Worm (Caenorhabditis elegans) whole organism, late embryonic: ENCODE results near the gene F44E2.4.

Experiments used
- C38D4.7 ChIP-seq: fragments of 200-800 bp; sonication (Bioruptor generic); optimal IDR thresholded peaks from 2 replicates; lab custom pipeline; 2018; ENCODE audit warnings: mild to moderate bottlenecking, missing genetic modification characterization, moderate library complexity, missing compliant biosample characterization
- K02D7.2 ChIP-seq: sonication (generic microtip); optimal IDR thresholded peaks from 2 replicates; lab custom pipeline; 2017; ENCODE audit warnings: mild to moderate bottlenecking, missing genetic modification characterization, missing compliant biosample characterization
- K09A11.1 ChIP-seq: sonication (generic microtip); optimal IDR thresholded peaks from 2 replicates; lab custom pipeline; 2017; ENCODE audit warnings: antibody characterized with exemption, mild to moderate bottlenecking, missing genetic modification characterization, missing compliant biosample characterization; ENCODE audit not compliant: insufficient read depth
- T23F11.4 ChIP-seq: fragments of 200-800 bp; sonication (Bioruptor generic); optimal IDR thresholded peaks from 2 replicates; lab custom pipeline; 2018; ENCODE audit warnings: mild to moderate bottlenecking, missing genetic modification characterization, missing compliant biosample characterization
- Y22D7AL.16 ChIP-seq: sonication (generic microtip); optimal IDR thresholded peaks from 2 replicates; lab custom pipeline; 2016; ENCODE audit warnings: missing genetic modification characterization, missing compliant biosample characterization
- ahr-1 ChIP-seq: sonication (generic microtip); optimal IDR thresholded peaks from 2 replicates; lab custom pipeline; 2016; ENCODE audit warnings: missing genetic modification characterization, missing compliant biosample characterization
- ceh-19 ChIP-seq: fragments of 200-800 bp; sonication (Bioruptor generic); optimal IDR thresholded peaks from 2 replicates; lab custom pipeline; 2018; ENCODE audit warnings: mild to moderate bottlenecking, missing genetic modification characterization, missing compliant biosample characterization
- ceh-2 ChIP-seq: sonication (generic microtip); optimal IDR thresholded peaks from 2 replicates; lab custom pipeline; 2016; ENCODE audit warnings: missing genotype, missing genetic modification characterization, missing compliant biosample characterization
- ceh-22 ChIP-seq: sonication (generic microtip); optimal IDR thresholded peaks from 2 replicates; lab custom pipeline; 2017; ENCODE audit warnings: missing biosample characterization, missing genetic modification characterization
- ceh-24 ChIP-seq: sonication (generic microtip); optimal IDR thresholded peaks from 2 replicates; lab custom pipeline; 2016; ENCODE audit warnings: mild to moderate bottlenecking, missing genetic modification characterization, missing compliant biosample characterization
- ceh-31 ChIP-seq: sonication (generic microtip); optimal IDR thresholded peaks from 2 replicates; lab custom pipeline; 2016; ENCODE audit warnings: missing genetic modification characterization, missing compliant biosample characterization
- ceh-34 ChIP-seq: sonication (generic microtip); optimal IDR thresholded peaks from 2 replicates; lab custom pipeline; 2016; ENCODE audit warnings: mild to moderate bottlenecking, missing genetic modification characterization, missing compliant biosample characterization
- ceh-45 ChIP-seq: fragments of 200-800 bp; sonication (Bioruptor generic); IDR thresholded peaks from 2 replicates; pipeline ENCODE4 v1.3.6; 2022; ENCODE audit warnings: missing genetic modification reagents, missing genetic modification characterization, missing compliant biosample characterization
- ceh-48 ChIP-seq: sonication (generic microtip); optimal IDR thresholded peaks from 2 replicates; lab custom pipeline; 2016; ENCODE audit warnings: missing genetic modification characterization, inconsistent platforms, missing compliant biosample characterization
- ceh-9 ChIP-seq: sonication (generic microtip); optimal IDR thresholded peaks from 2 replicates; lab custom pipeline; 2016; ENCODE audit warnings: mild to moderate bottlenecking, missing genetic modification characterization, inconsistent platforms, missing compliant biosample characterization
- dmd-4 ChIP-seq: sonication (generic microtip); optimal IDR thresholded peaks from 2 replicates; lab custom pipeline; 2016; ENCODE audit warnings: borderline replicate concordance, missing genetic modification characterization, missing compliant biosample characterization
- dve-1 ChIP-seq: sonication (generic microtip); optimal IDR thresholded peaks from 2 replicates; lab custom pipeline; 2017; ENCODE audit warnings: antibody characterized with exemption, mild to moderate bottlenecking, missing genetic modification characterization, missing compliant biosample characterization
- fax-1 ChIP-seq: sonication (generic microtip); optimal IDR thresholded peaks from 2 replicates; lab custom pipeline; 2016; ENCODE audit warnings: missing genotype, missing genetic modification characterization, missing compliant biosample characterization
- fkh-10 ChIP-seq: fragments of 150-350 bp; optimal IDR thresholded peaks from 2 replicates; lab custom pipeline; 2014; ENCODE audit warnings: missing biosample characterization, missing genetic modification reagents, missing genetic modification characterization
- fkh-6 ChIP-seq: sonication (generic microtip); optimal IDR thresholded peaks from 2 replicates; lab custom pipeline; 2016; ENCODE audit warnings: missing genetic modification characterization, missing compliant biosample characterization
- gmeb-2 ChIP-seq: sonication (generic microtip); optimal IDR thresholded peaks from 2 replicates; lab custom pipeline; 2016; ENCODE audit warnings: missing genetic modification characterization, inconsistent platforms, missing compliant biosample characterization
- hlh-30 ChIP-seq: sonication (generic microtip); optimal IDR thresholded peaks from 2 replicates; lab custom pipeline; 2017; ENCODE audit warnings: antibody characterized with exemption, missing genetic modification characterization, missing compliant biosample characterization; ENCODE audit not compliant: insufficient read depth
- hlh-6 ChIP-seq: sonication (generic microtip); optimal IDR thresholded peaks from 2 replicates; lab custom pipeline; 2016; ENCODE audit warnings: missing genotype, missing genetic modification characterization, missing compliant biosample characterization
- lim-6 ChIP-seq: sonication (generic microtip); optimal IDR thresholded peaks from 2 replicates; lab custom pipeline; 2016; ENCODE audit warnings: missing genetic modification characterization, missing compliant biosample characterization
- lin-11 ChIP-seq: fragments of 200-800 bp; sonication (Bioruptor generic); optimal IDR thresholded peaks from 2 replicates; lab custom pipeline; 2018; ENCODE audit warnings: mild to moderate bottlenecking, missing genetic modification characterization, missing compliant biosample characterization
- madf-2 ChIP-seq: sonication (generic microtip); optimal IDR thresholded peaks from 2 replicates; lab custom pipeline; 2017; ENCODE audit warnings: missing genetic modification characterization, missing compliant biosample characterization
- mec-3 ChIP-seq: sonication (generic microtip); optimal IDR thresholded peaks from 2 replicates; lab custom pipeline; 2016; ENCODE audit warnings: borderline replicate concordance, missing genetic modification characterization, missing compliant biosample characterization
- nfya-1 ChIP-seq: sonication (generic microtip); optimal IDR thresholded peaks from 2 replicates; lab custom pipeline; 2017; ENCODE audit warnings: missing genetic modification characterization, mild to moderate bottlenecking, missing compliant biosample characterization, antibody characterized with exemption, moderate library complexity
- nhr-11 ChIP-seq: fragments of 150-350 bp; optimal IDR thresholded peaks from 2 replicates; lab custom pipeline; 2014; ENCODE audit warnings: missing biosample characterization, missing genetic modification characterization
- nhr-232 ChIP-seq: sonication (generic microtip); optimal IDR thresholded peaks from 2 replicates; lab custom pipeline; 2016; ENCODE audit warnings: missing genetic modification characterization, missing compliant biosample characterization
- npax-4 ChIP-seq: sonication (generic microtip); optimal IDR thresholded peaks from 2 replicates; lab custom pipeline; 2016; ENCODE audit warnings: missing genetic modification characterization, missing compliant biosample characterization
- odd-2 ChIP-seq: sonication (generic microtip); optimal IDR thresholded peaks from 2 replicates; lab custom pipeline; 2017; ENCODE audit warnings: antibody characterized with exemption, mild to moderate bottlenecking, missing genetic modification characterization, missing compliant biosample characterization
- pax-1 ChIP-seq: fragments of 150-350 bp; optimal IDR thresholded peaks from 2 replicates; lab custom pipeline; 2014; ENCODE audit warnings: missing biosample characterization, missing genetic modification characterization
- pha-2 ChIP-seq: sonication (generic microtip); optimal IDR thresholded peaks from 2 replicates; lab custom pipeline; 2017; ENCODE audit warnings: mild to moderate bottlenecking, missing genetic modification characterization, missing compliant biosample characterization
- pha-4 ChIP-seq: fragments of 150-350 bp; optimal IDR thresholded peaks from 2 replicates; lab custom pipeline; 2018; ENCODE audit warnings: missing biosample characterization, missing genetic modification reagents, missing genetic modification characterization
- pqm-1 ChIP-seq: sonication (generic microtip); optimal IDR thresholded peaks from 2 replicates; lab custom pipeline; 2016; ENCODE audit warnings: missing genetic modification characterization, missing compliant biosample characterization
- pros-1 ChIP-seq: fragments of 150-350 bp; optimal IDR thresholded peaks from 2 replicates; lab custom pipeline; 2014; ENCODE audit warnings: missing biosample characterization, missing genetic modification reagents, missing genetic modification characterization
- ref-2 ChIP-seq: sonication (generic microtip); optimal IDR thresholded peaks from 2 replicates; lab custom pipeline; 2016; ENCODE audit warnings: missing genetic modification characterization, missing compliant biosample characterization
- sdc-2 ChIP-seq: sonication (generic microtip); optimal IDR thresholded peaks from 2 replicates; lab custom pipeline; 2016; ENCODE audit warnings: missing genotype, missing genetic modification characterization, missing compliant biosample characterization
- sox-2 ChIP-seq: fragments of 200-800 bp; sonication (Bioruptor generic); IDR thresholded peaks from 2 replicates; pipeline ENCODE4 v1.3.6; 2022; ENCODE audit warnings: missing genetic modification reagents, missing genetic modification characterization, missing compliant biosample characterization
- sox-4 ChIP-seq: sonication (generic microtip); optimal IDR thresholded peaks from 2 replicates; lab custom pipeline; 2017; ENCODE audit warnings: mild to moderate bottlenecking, missing genetic modification characterization, inconsistent platforms, missing compliant biosample characterization
- syd-9 ChIP-seq: sonication (generic microtip); optimal IDR thresholded peaks from 2 replicates; lab custom pipeline; 2016; ENCODE audit warnings: mild to moderate bottlenecking, missing genetic modification characterization, moderate library complexity, missing compliant biosample characterization
- tbx-2 ChIP-seq: sonication (generic microtip); optimal IDR thresholded peaks from 2 replicates; lab custom pipeline; 2016; ENCODE audit warnings: missing genetic modification characterization, missing compliant biosample characterization
- ttx-3 ChIP-seq: sonication (generic microtip); optimal IDR thresholded peaks from 2 replicates; lab custom pipeline; 2016; ENCODE audit warnings: missing genetic modification reagents, missing genetic modification characterization, missing compliant biosample characterization
- unc-3 ChIP-seq, 2 experiments: fragments of 200-800 bp in 1 of 2; sonication (Bioruptor generic) in 1 of 2; sonication (generic microtip) in 1 of 2; conservative IDR thresholded peaks in 1 of 2; optimal IDR thresholded peaks in 1 of 2; 2 replicates each; pipeline versions ENCODE4 v1.3.6 to Lab custom; 2016 to 2022; ENCODE audit warnings: missing compliant biosample characterization in 2 of 2, missing genetic modification characterization in 2 of 2, missing genetic modification reagents in 1 of 2
- unc-42 ChIP-seq: sonication (generic microtip); optimal IDR thresholded peaks from 2 replicates; lab custom pipeline; 2016; ENCODE audit warnings: missing genotype, missing genetic modification characterization, missing compliant biosample characterization
- unc-55 ChIP-seq: sonication (generic microtip); optimal IDR thresholded peaks from 2 replicates; lab custom pipeline; 2017; ENCODE audit warnings: missing biosample characterization, missing genetic modification reagents, missing genetic modification characterization
- unc-86 ChIP-seq: sonication (generic microtip); optimal IDR thresholded peaks from 2 replicates; lab custom pipeline; 2016; ENCODE audit warnings: missing genetic modification characterization, missing compliant biosample characterization
- zip-5 ChIP-seq: sonication (generic microtip); optimal IDR thresholded peaks from 2 replicates; lab custom pipeline; 2016; ENCODE audit warnings: missing genetic modification characterization, missing compliant biosample characterization

Gene F44E2.4

ce11 chrIII:8801864-8802818 lies 36.1 kb downstream of the F44E2.4 start (continued):
- TF ChIP-seq hlh-30 (tag; lab: Kevin White, UChicago) (peak; percentile 93), ceh-48 (tag; lab: Kevin White, UChicago) (no peak), dmd-4 (peak; percentile 64), nhr-11 (tag; lab: Kevin White, UChicago) (no peak), pha-2 (tag; lab: Kevin White, UChicago) (peak; percentile 63), unc-86 (tag; lab: Kevin White, UChicago) (peak; percentile 29), pros-1 (tag; lab: Kevin White, UChicago) (peak; percentile 100), unc-42 (peak; percentile 84), syd-9 (tag; lab: Kevin White, UChicago) (peak; percentile 89), fax-1 (tag; lab: Kevin White, UChicago) (peak; percentile 26), mec-3 (no peak), fkh-10 (peak; percentile 20), zip-5 (peak; percentile 50), dve-1 (peak; percentile 98), ceh-34 (tag; lab: Kevin White, UChicago) (peak; percentile 92), hlh-6 (tag; lab: Kevin White, UChicago) (peak; percentile 64), fkh-6 (tag; lab: Kevin White, UChicago) (no peak), nfya-1 (tag; lab: Kevin White, UChicago) (peak; percentile 98), ahr-1 (tag; lab: Kevin White, UChicago) (no peak), npax-4 (no peak), sdc-2 (peak; percentile 67), pax-1 (tag; lab: Kevin White, UChicago) (peak; percentile 95), ceh-45 (GFP tag; lab: Robert Waterston, UW) (no peak), unc-55 (GFP tag; lab: Kevin White, UChicago) (peak; percentile 99), tbx-2 (peak; percentile 96), unc-3 (GFP tag; conservative IDR thresholded peaks at IDR 0.05; lab: Robert Waterston, UW) (no peak), unc-3 (tag; optimal IDR thresholded peaks at IDR 0.05; lab: Kevin White, UChicago) (no peak), T23F11.4 (GFP tag; lab: Kevin White, UChicago) (no peak), sox-4 (tag; lab: Kevin White, UChicago) (no peak), K02D7.2 (tag; lab: Kevin White, UChicago) (no peak), ceh-22 (tag; lab: Kevin White, UChicago) (peak; percentile 32), pha-4 (tag; lab: Kevin White, UChicago) (no peak), gmeb-2 (tag; lab: Kevin White, UChicago) (no peak), odd-2 (tag; lab: Kevin White, UChicago) (no peak), sox-2 (GFP tag; lab: Robert Waterston, UW) (0 out of 2 replicates have a peak, but pooled peaks have one; percentile 3), Y22D7AL.16 (tag; lab: Kevin White, UChicago) (no peak), ceh-19 (GFP tag; lab: Kevin White, UChicago) (no peak), nhr-232 (tag; lab: Kevin White, UChicago) (no peak), ceh-31 (tag; lab: Kevin White, UChicago) (peak; percentile 97), C38D4.7 (GFP tag; lab: Kevin White, UChicago) (no peak), ttx-3 (no peak), lim-6 (tag; lab: Kevin White, UChicago) (peak; percentile 68), pqm-1 (peak; percentile 71), lin-11 (tag; lab: Kevin White, UChicago) (no peak), madf-2 (no peak), ceh-9 (no peak), K09A11.1 (peak; percentile 81), ref-2 (peak; percentile 93), ceh-2 (peak; percentile 66), ceh-24 (tag; lab: Kevin White, UChicago) (no peak)
